Worm (Caenorhabditis elegans) whole organism, early embryonic: Measurements from ENCODE around the gene catp-4.

Experiments
- B0310.2 ChIP-seq: sonication (generic microtip); optimal IDR thresholded peaks from 2 replicates; lab custom pipeline; 2016; ENCODE audit warnings: mild to moderate bottlenecking, missing genetic modification characterization, missing compliant biosample characterization
- F13C5.2 ChIP-seq: sonication (generic microtip); optimal IDR thresholded peaks from 2 replicates; lab custom pipeline; 2017; ENCODE audit warnings: mild to moderate bottlenecking, missing genetic modification characterization, inconsistent platforms, missing compliant biosample characterization
- aly-1 ChIP-seq: sonication (generic microtip); optimal IDR thresholded peaks from 2 replicates; lab custom pipeline; 2016; ENCODE audit warnings: missing genetic modification characterization, missing compliant biosample characterization
- ama-1 ChIP-seq: fragments of 150-350 bp; optimal IDR thresholded peaks from 2 replicates; lab custom pipeline; 2014
- ceh-13 ChIP-seq: fragments of 200-800 bp; sonication (Bioruptor generic); optimal IDR thresholded peaks from 2 replicates; lab custom pipeline; 2018; ENCODE audit warnings: mild to moderate bottlenecking, missing genetic modification characterization, missing compliant biosample characterization
- ets-7 ChIP-seq: sonication (generic microtip); optimal IDR thresholded peaks from 2 replicates; lab custom pipeline; 2016; ENCODE audit warnings: missing genotype, missing genetic modification characterization, missing compliant biosample characterization
- flt-1 ChIP-seq: fragments of 200-800 bp; sonication (Bioruptor generic); IDR thresholded peaks from 2 replicates; pipeline ENCODE4 v1.3.6; 2022; ENCODE audit warnings: missing genetic modification characterization, missing compliant biosample characterization
- hmbx-1 ChIP-seq: sonication (generic microtip); optimal IDR thresholded peaks from 2 replicates; lab custom pipeline; 2016; ENCODE audit warnings: mild to moderate bottlenecking, missing genetic modification characterization, missing compliant biosample characterization
- hmg-4 ChIP-seq: fragments of 200-800 bp; sonication (Bioruptor generic); optimal IDR thresholded peaks from 2 replicates; lab custom pipeline; 2018; ENCODE audit warnings: mild to moderate bottlenecking, missing genetic modification characterization, missing compliant biosample characterization
- hnd-1 ChIP-seq: sonication (generic microtip); optimal IDR thresholded peaks from 2 replicates; lab custom pipeline; 2016; ENCODE audit warnings: missing genetic modification characterization, missing compliant biosample characterization
- sea-1 ChIP-seq: fragments of 200-800 bp; sonication (Bioruptor generic); conservative IDR thresholded peaks from 2 replicates; pipeline ENCODE4 v1.3.6; 2022; ENCODE audit warnings: missing genetic modification characterization, missing compliant biosample characterization
- tbx-11 ChIP-seq: fragments of 200-800 bp; sonication (Bioruptor generic); IDR thresholded peaks from 2 replicates; pipeline ENCODE4 v1.3.6; 2022; ENCODE audit warnings: missing genetic modification characterization, missing compliant biosample characterization
- tbx-37 ChIP-seq: fragments of 200-800 bp; sonication (Bioruptor generic); conservative IDR thresholded peaks from 2 replicates; pipeline ENCODE4 v1.3.6; 2022; ENCODE audit warnings: missing genetic modification reagents, missing genetic modification characterization, missing compliant biosample characterization
- tra-4 ChIP-seq: sonication (generic microtip); optimal IDR thresholded peaks from 2 replicates; lab custom pipeline; 2017; ENCODE audit warnings: missing genetic modification characterization, missing compliant biosample characterization

DNA sequence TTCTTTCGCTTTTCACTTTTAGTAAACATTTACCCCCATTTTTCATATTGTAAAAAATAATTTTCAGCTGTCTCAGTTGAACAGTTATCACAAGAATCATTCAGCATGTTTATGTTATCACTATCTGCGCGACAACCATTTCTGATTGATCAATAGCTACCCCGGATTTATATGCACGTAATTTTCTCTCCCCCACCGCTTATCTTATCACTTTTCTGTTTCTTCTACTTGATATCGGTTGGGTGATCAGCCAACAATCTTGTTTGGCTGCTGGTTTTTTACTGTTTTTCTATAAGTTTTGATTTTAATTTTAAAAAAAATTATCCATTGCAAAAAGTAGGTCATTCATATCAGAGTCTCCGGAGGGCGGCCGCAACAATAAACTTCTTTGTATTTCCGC is 4.4 kb downstream of the catp-4 start:
- no peak for TF ChIP-seq tbx-37 (GFP tag; lab: Robert Waterston, UW)
- no peak for TF ChIP-seq hmg-4 (GFP tag; lab: Kevin White, UChicago)
- TF ChIP-seq ama-1 (lab: Kevin White, UChicago), result no peak
- TF ChIP-seq aly-1 (tag; lab: Kevin White, UChicago), result no peak
- no peak for TF ChIP-seq flt-1 (GFP tag; lab: Robert Waterston, UW)
- no peak for TF ChIP-seq B0310.2 (tag; lab: Kevin White, UChicago)
- TF ChIP-seq ceh-13 (GFP tag; lab: Kevin White, UChicago), result no peak
- no peak for TF ChIP-seq ets-7 (tag; lab: Kevin White, UChicago)
- no peak for TF ChIP-seq hnd-1 (tag; lab: Kevin White, UChicago)
- TF ChIP-seq F13C5.2, result no peak
- no peak for TF ChIP-seq sea-1 (GFP tag; lab: Robert Waterston, UW)
- TF ChIP-seq tbx-11 (GFP tag; lab: Robert Waterston, UW), result no peak
- TF ChIP-seq hmbx-1 (tag; lab: Kevin White, UChicago), result no peak
- TF ChIP-seq tra-4 (tag; lab: Kevin White, UChicago), result no peak
